Worm (Caenorhabditis elegans) whole organism, late embryonic: ENCODE measurements around the gene Y57A10C.10.

Experiments used
- F13H6.1 ChIP-seq: sonication (generic microtip); optimal IDR thresholded peaks from 2 replicates; lab custom pipeline; 2016; ENCODE audit warnings: missing genetic modification characterization, missing compliant biosample characterization
- elt-4 ChIP-seq: sonication (generic microtip); optimal IDR thresholded peaks from 2 replicates; lab custom pipeline; 2016; ENCODE audit warnings: missing genetic modification characterization, missing compliant biosample characterization
- fkh-10 ChIP-seq: fragments of 150-350 bp; optimal IDR thresholded peaks from 2 replicates; lab custom pipeline; 2014; ENCODE audit warnings: missing biosample characterization, missing genetic modification reagents, missing genetic modification characterization
- hlh-30 ChIP-seq: sonication (generic microtip); optimal IDR thresholded peaks from 2 replicates; lab custom pipeline; 2017; ENCODE audit warnings: antibody characterized with exemption, missing genetic modification characterization, missing compliant biosample characterization; ENCODE audit not compliant: insufficient read depth
- pros-1 ChIP-seq: fragments of 150-350 bp; optimal IDR thresholded peaks from 2 replicates; lab custom pipeline; 2014; ENCODE audit warnings: missing biosample characterization, missing genetic modification reagents, missing genetic modification characterization
- rnt-1 ChIP-seq: sonication (generic microtip); optimal IDR thresholded peaks from 2 replicates; lab custom pipeline; 2016; ENCODE audit warnings: missing genetic modification characterization, missing compliant biosample characterization
- tbx-2 ChIP-seq: sonication (generic microtip); optimal IDR thresholded peaks from 2 replicates; lab custom pipeline; 2016; ENCODE audit warnings: missing genetic modification characterization, missing compliant biosample characterization
- unc-86 ChIP-seq: sonication (generic microtip); optimal IDR thresholded peaks from 2 replicates; lab custom pipeline; 2016; ENCODE audit warnings: missing genetic modification characterization, missing compliant biosample characterization

- TF ChIP-seq elt-4 (tag; lab: Kevin White, UChicago): no peak
- no peak for TF ChIP-seq tbx-2
- TF ChIP-seq hlh-30 (tag; lab: Kevin White, UChicago): no peak
- no peak for TF ChIP-seq fkh-10 (GFP tag; lab: Kevin White, UChicago)
- no peak for TF ChIP-seq F13H6.1 (tag; lab: Kevin White, UChicago)
- no peak for TF ChIP-seq unc-86 (tag; lab: Kevin White, UChicago)
- TF ChIP-seq rnt-1 (tag; lab: Kevin White, UChicago): no peak
- TF ChIP-seq pros-1 (tag; lab: Kevin White, UChicago): no peak
Observed at ce11 chrII:12482622-12483021, 41.6 kb upstream of the Y57A10C.10 start, which contains the start of gene fbxb-102.
